Fruit fly (Drosophila melanogaster) whole organism, adult: Measurements from ENCODE around the gene CrebB.

Source experiments
- bab1 ChIP-seq: fragments of 200-800 bp; sonication (Bioruptor generic); optimal IDR thresholded peaks from 3 replicates; lab custom pipeline; 2019; ENCODE audit warnings: missing biosample characterization, mild to moderate bottlenecking, missing genetic modification characterization, moderate library complexity
- kay ChIP-seq: fragments of 200-800 bp; sonication (Bioruptor generic); peaks from one replicate; lab custom pipeline; 2016; ENCODE audit warnings: missing biosample characterization, missing genetic modification characterization, borderline replicate concordance

dm6 chrX:18368644-18368998, 2.5 kb downstream of the CrebB start:
- peak; percentile 71 for TF ChIP-seq kay (GFP tag; lab: Kevin White, UChicago)
- TF ChIP-seq bab1, result no peak
